Fruit fly (Drosophila melanogaster): ENCODE results near the gene CG8838.

The CG8838 gene

dm6 chr2L:3338566-3339215 is 18.8 kb upstream of the CG8838 start (continued):
- TF ChIP-seq CG18011 (GFP tag; optimal IDR thresholded peaks at IDR 0.05): no peak
- TF ChIP-seq CG14667 (GFP tag; IDR thresholded peaks at IDR 0.05): peak; percentile 72
- TF ChIP-seq fd102C (GFP tag; optimal IDR thresholded peaks at IDR 0.05): no peak
- peak; percentile 89 for TF ChIP-seq nmo (GFP tag; optimal IDR thresholded peaks at IDR 0.05)
- peak; percentile 38; the same call in 1 of the 2 replicates for TF ChIP-seq CG32532 (GFP tag; IDR thresholded peaks at IDR 0.05)
- no peak for TF ChIP-seq abd-A (tag; optimal IDR thresholded peaks at IDR 0.05)
- no peak for TF ChIP-seq CG11696 (GFP tag; IDR thresholded peaks at IDR 0.05)
- TF ChIP-seq al (GFP tag; IDR thresholded peaks at IDR 0.05): no peak
- TF ChIP-seq psq (GFP tag; optimal IDR thresholded peaks at IDR 0.05): peak; percentile 52
- TF ChIP-seq CG10209 (GFP tag; optimal IDR thresholded peaks at IDR 0.05): peak; percentile 76
- peak; percentile 88 for TF ChIP-seq CG8388 (GFP tag; optimal IDR thresholded peaks at IDR 0.05)
- TF ChIP-seq wek (GFP tag; optimal IDR thresholded peaks at IDR 0.05): no peak
- TF ChIP-seq CG2199 (GFP tag; IDR thresholded peaks at IDR 0.05): peak; percentile 67; the same call in 1 of the 3 replicates
- TF ChIP-seq H2.0 (GFP tag; IDR thresholded peaks at IDR 0.05): peak; percentile 65
- peak; percentile 23 for TF ChIP-seq MTF-1 (GFP tag; optimal IDR thresholded peaks at IDR 0.05; ENCODE audit: borderline replicate concordance)
- TF ChIP-seq so (GFP tag; IDR thresholded peaks at IDR 0.05): peak; percentile 45; the same call in 1 of the 3 replicates
- no peak for TF ChIP-seq CG16779 (GFP tag; IDR thresholded peaks at IDR 0.05)
- peak; percentile 78 for TF ChIP-seq CG5245 (GFP tag; optimal IDR thresholded peaks at IDR 0.05)
- TF ChIP-seq HLH4C (GFP tag; IDR thresholded peaks at IDR 0.05; ENCODE audit: partially characterized antibody): no peak
- TF ChIP-seq org-1 (GFP tag; optimal IDR thresholded peaks at IDR 0.05): peak; percentile 73
- TF ChIP-seq CG12299 (tag; optimal IDR thresholded peaks at IDR 0.05): no peak
- TF ChIP-seq Scr (GFP tag; IDR thresholded peaks at IDR 0.05; ENCODE audit: partially characterized antibody): no peak
- peak; percentile 80 for TF ChIP-seq Hsf (GFP tag; optimal IDR thresholded peaks at IDR 0.05)
- no peak for TF ChIP-seq BtbVII (GFP tag; optimal IDR thresholded peaks at IDR 0.05)
- TF ChIP-seq Doc2 (GFP tag; IDR thresholded peaks at IDR 0.05): no peak
- no peak for TF ChIP-seq mirr (GFP tag; optimal IDR thresholded peaks at IDR 0.05)
- TF ChIP-seq crol (GFP tag; IDR thresholded peaks at IDR 0.05): no peak
- TF ChIP-seq CG12769 (tag; optimal IDR thresholded peaks at IDR 0.05): no peak
- TF ChIP-seq yki (optimal IDR thresholded peaks at IDR 0.05): no peak
- TF ChIP-seq Atf6 (GFP tag; IDR thresholded peaks at IDR 0.05): no peak
- peak; percentile 77 for TF ChIP-seq PHDP (tag; optimal IDR thresholded peaks at IDR 0.05)
- peak; percentile 41 for TF ChIP-seq CG15073 (GFP tag; optimal IDR thresholded peaks at IDR 0.05)
- no peak for TF ChIP-seq Hey (tag; optimal IDR thresholded peaks at IDR 0.05)
- peak; percentile 90 for TF ChIP-seq chn (GFP tag; optimal IDR thresholded peaks at IDR 0.05)
- peak; percentile 71 for TF ChIP-seq en (GFP tag; optimal IDR thresholded peaks at IDR 0.05)
- TF ChIP-seq CG6791 (GFP tag; IDR thresholded peaks at IDR 0.05; ENCODE audit: partially characterized antibody): no peak
- no peak for TF ChIP-seq Dip2 (GFP tag; IDR thresholded peaks at IDR 0.05)
- TF ChIP-seq CG10565 (GFP tag; optimal IDR thresholded peaks at IDR 0.05): peak; percentile 23
- TF ChIP-seq Abd-B (GFP tag; optimal IDR thresholded peaks at IDR 0.05): peak; percentile 85
- TF ChIP-seq pum (GFP tag; optimal IDR thresholded peaks at IDR 0.05): peak; percentile 88
- no peak for TF ChIP-seq h (optimal IDR thresholded peaks at IDR 0.05)
- peak; percentile 70 for TF ChIP-seq wor (GFP tag; IDR thresholded peaks at IDR 0.05)
- TF ChIP-seq Fer2 (tag; optimal IDR thresholded peaks at IDR 0.05): no peak
- TF ChIP-seq Kr (GFP tag; optimal IDR thresholded peaks at IDR 0.05): no peak
- peak; percentile 3 to 78 for TF ChIP-seq Pdp1 (GFP tag; optimal IDR thresholded peaks at IDR 0.05)
- peak; percentile 85 for TF ChIP-seq CG4820 (GFP tag; optimal IDR thresholded peaks at IDR 0.05)
- peak; percentile 77 to 82 for TF ChIP-seq dpn (GFP tag; optimal IDR thresholded peaks at IDR 0.05)
- peak; percentile 75 for TF ChIP-seq CG33213 (GFP tag; optimal IDR thresholded peaks at IDR 0.05)
- TF ChIP-seq ken (GFP tag; IDR thresholded peaks at IDR 0.05): peak; percentile 94
- peak; percentile 90 for TF ChIP-seq oc (tag; optimal IDR thresholded peaks at IDR 0.05)
- TF ChIP-seq CG18619 (GFP tag; optimal IDR thresholded peaks at IDR 0.05): peak; percentile 22

All from whole organism, embryonic.